Fruit fly (Drosophila melanogaster) whole organism, adult: ENCODE results near the gene CG14221.

Experiments
- CG12768 ChIP-seq: fragments of 200-800 bp; sonication (Bioruptor generic); optimal IDR thresholded peaks from 2 replicates; lab custom pipeline; 2017; ENCODE audit warnings: missing biosample characterization, missing genetic modification characterization, mild to moderate bottlenecking, moderate library complexity, missing genetic modification reagents
- CG14711 ChIP-seq: fragments of 200-800 bp; sonication (Bioruptor generic); optimal IDR thresholded peaks from 2 replicates; lab custom pipeline; 2018; ENCODE audit warnings: missing biosample characterization, mild to moderate bottlenecking, missing genetic modification characterization, moderate library complexity

DNA sequence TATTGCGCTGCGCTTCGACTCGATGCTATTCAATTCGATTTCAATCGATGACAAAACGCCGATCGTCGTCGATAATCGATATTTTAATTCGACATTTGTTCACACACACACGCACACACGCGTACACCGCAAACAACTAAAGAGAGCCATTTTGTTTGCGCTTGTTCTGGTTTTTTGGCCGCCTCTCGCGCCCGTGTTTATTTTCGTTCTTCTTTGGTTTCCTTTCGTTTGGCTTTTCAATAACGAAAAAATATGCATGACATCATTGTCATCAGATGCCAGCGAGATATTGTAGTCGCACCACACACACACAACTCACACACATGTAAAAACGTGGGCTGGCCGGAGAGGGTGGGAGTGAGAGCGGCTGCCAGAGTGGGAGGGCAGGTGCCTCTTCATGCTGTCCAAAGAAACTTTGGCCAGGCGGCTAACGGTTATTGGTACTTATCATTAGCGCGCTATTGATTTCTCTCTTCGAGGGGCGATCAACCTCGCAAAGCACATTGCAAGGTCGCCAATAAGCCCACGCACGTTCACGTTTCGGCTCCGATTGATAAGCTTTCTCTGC is 12.9 kb downstream of the CG14221 start:
- TF ChIP-seq CG12768 (GFP tag; lab: Kevin White, UChicago) (no peak), CG14711 (no peak)
